Worm (Caenorhabditis elegans): Measurements from ENCODE around the gene R04D3.2.

- no peak for TF ChIP-seq ztf-11 (tag; optimal IDR thresholded peaks at IDR 0.05)
- TF ChIP-seq nhr-11 (tag; optimal IDR thresholded peaks at IDR 0.05) = no peak
- TF ChIP-seq dmd-4 (tag; optimal IDR thresholded peaks at IDR 0.05) = no peak
- no peak for TF ChIP-seq unc-62 (GFP tag; optimal IDR thresholded peaks at IDR 0.05)
- no peak for TF ChIP-seq lin-11 (tag; optimal IDR thresholded peaks at IDR 0.05)
- TF ChIP-seq fos-1 (tag; optimal IDR thresholded peaks at IDR 0.05) = peak; percentile 96
- no peak for TF ChIP-seq mdl-1 (tag; optimal IDR thresholded peaks at IDR 0.05)
- no peak for TF ChIP-seq ztf-4 (tag; optimal IDR thresholded peaks at IDR 0.05)
Observed at ce11 chrX:13310763-13311162, 24.3 kb upstream of the R04D3.2 start.
